Fruit fly (Drosophila melanogaster) whole organism, embryonic: ENCODE results near the gene UQCR-6.4L.

Experiments
- Abd-B ChIP-seq: fragments of 200-800 bp; sonication (Bioruptor generic); optimal IDR thresholded peaks from 2 replicates; lab custom pipeline; 2018; ENCODE audit warnings: missing biosample characterization, mild to moderate bottlenecking, missing genetic modification characterization, moderate library complexity
- B-H2 ChIP-seq: fragments of 200-800 bp; sonication (Bioruptor generic); optimal IDR thresholded peaks from 2 replicates; lab custom pipeline; 2018; ENCODE audit warnings: missing biosample characterization, mild to moderate bottlenecking, missing genetic modification characterization
- Bteb2 ChIP-seq: fragments of 200-800 bp; sonication (Bioruptor generic); optimal IDR thresholded peaks from 2 replicates; lab custom pipeline; 2016; ENCODE audit warnings: missing biosample characterization, missing genetic modification characterization
- CG10147 ChIP-seq: fragments of 200-800 bp; sonication (Bioruptor generic); optimal IDR thresholded peaks from 2 replicates; lab custom pipeline; 2019; ENCODE audit warnings: missing biosample characterization, mild to moderate bottlenecking, missing genetic modification characterization, moderate library complexity
- CG10979 ChIP-seq: fragments of 200-800 bp; sonication (Bioruptor generic); optimal IDR thresholded peaks from 2 replicates; lab custom pipeline; 2018; ENCODE audit warnings: missing biosample characterization, mild to moderate bottlenecking, missing genetic modification characterization, moderate library complexity
- CG11398 ChIP-seq: fragments of 200-800 bp; sonication (Bioruptor generic); optimal IDR thresholded peaks from 2 replicates; lab custom pipeline; 2016; ENCODE audit warnings: missing biosample characterization, missing genetic modification characterization
- CG1233 ChIP-seq: fragments of 200-800 bp; sonication (Bioruptor generic); optimal IDR thresholded peaks from 4 replicates; lab custom pipeline; 2018; ENCODE audit warnings: missing biosample characterization, mild to moderate bottlenecking, missing genetic modification characterization
- CG12391 ChIP-seq: fragments of 200-800 bp; sonication (Bioruptor generic); optimal IDR thresholded peaks from 3 replicates; lab custom pipeline; 2018; ENCODE audit warnings: missing biosample characterization, mild to moderate bottlenecking, missing genetic modification characterization, moderate library complexity
- CG14710 ChIP-seq: fragments of 200-800 bp; sonication (Bioruptor generic); optimal IDR thresholded peaks from 3 replicates; lab custom pipeline; 2019; ENCODE audit warnings: missing biosample characterization, mild to moderate bottlenecking, missing genetic modification characterization, moderate library complexity
- CG15269 ChIP-seq: fragments of 200-800 bp; sonication (Bioruptor generic); optimal IDR thresholded peaks from 2 replicates; lab custom pipeline; 2018; ENCODE audit warnings: missing biosample characterization, mild to moderate bottlenecking, missing genetic modification characterization, moderate library complexity
- CG15514 ChIP-seq: fragments of 200-800 bp; sonication (Bioruptor generic); optimal IDR thresholded peaks from 3 replicates; lab custom pipeline; 2017; ENCODE audit warnings: missing biosample characterization, missing genetic modification characterization, mild to moderate bottlenecking, moderate library complexity, missing genetic modification reagents
- CG1603 ChIP-seq: fragments of 200-800 bp; sonication (Bioruptor generic); optimal IDR thresholded peaks from 2 replicates; lab custom pipeline; 2019; ENCODE audit warnings: missing biosample characterization, mild to moderate bottlenecking, missing genetic modification characterization, moderate library complexity
- CG18619 ChIP-seq: fragments of 200-800 bp; sonication (Bioruptor generic); optimal IDR thresholded peaks from 3 replicates; lab custom pipeline; 2017; ENCODE audit warnings: missing biosample characterization, mild to moderate bottlenecking, missing genetic modification characterization
- CG2116 ChIP-seq: fragments of 200-800 bp; sonication (Bioruptor generic); optimal IDR thresholded peaks from 3 replicates; lab custom pipeline; 2018; ENCODE audit warnings: missing biosample characterization, mild to moderate bottlenecking, missing genetic modification characterization
- CG2199 ChIP-seq: fragments of 200-800 bp; sonication (Bioruptor generic); IDR thresholded peaks from 3 replicates; pipeline ENCODE4 v1.3.6; 2022; ENCODE audit warnings: missing biosample characterization, missing genetic modification characterization
- CG5180 ChIP-seq: fragments of 200-800 bp; sonication (Bioruptor generic); optimal IDR thresholded peaks from 3 replicates; lab custom pipeline; 2017; ENCODE audit warnings: missing biosample characterization, missing genetic modification characterization, mild to moderate bottlenecking, moderate library complexity, missing genetic modification reagents
- CG7271 ChIP-seq: fragments of 200-800 bp; sonication (Bioruptor generic); optimal IDR thresholded peaks from 2 replicates; lab custom pipeline; 2018; ENCODE audit warnings: missing biosample characterization, mild to moderate bottlenecking, missing genetic modification characterization, moderate library complexity
- CG8290 ChIP-seq, 3 experiments: fragments of 200-800 bp; sonication (Bioruptor generic); optimal IDR thresholded peaks; 2 replicates each; lab custom pipeline; 2016 to 2019; ENCODE audit warnings: missing biosample characterization in 3 of 3, missing genetic modification characterization in 3 of 3, mild to moderate bottlenecking in 2 of 3, moderate library complexity in 1 of 3
- CG8388 ChIP-seq: fragments of 200-800 bp; sonication (Bioruptor generic); optimal IDR thresholded peaks from 2 replicates; lab custom pipeline; 2019; ENCODE audit warnings: missing biosample characterization, mild to moderate bottlenecking, missing genetic modification characterization, moderate library complexity
- CG9437 ChIP-seq: fragments of 200-800 bp; sonication (Bioruptor generic); optimal IDR thresholded peaks from 2 replicates; lab custom pipeline; 2018; ENCODE audit warnings: missing biosample characterization, mild to moderate bottlenecking, missing genetic modification characterization
- CTCF ChIP-seq: fragments of 200-800 bp; sonication (Bioruptor generic); optimal IDR thresholded peaks from 2 replicates; lab custom pipeline; 2017; ENCODE audit warnings: missing biosample characterization, mild to moderate bottlenecking, missing genetic modification characterization, moderate library complexity
- CoRest ChIP-seq: fragments of 200-800 bp; sonication (Bioruptor generic); optimal IDR thresholded peaks from 3 replicates; lab custom pipeline; 2018; ENCODE audit warnings: missing biosample characterization, mild to moderate bottlenecking, missing genetic modification characterization, moderate library complexity
- D19B ChIP-seq: fragments of 200-800 bp; sonication (Bioruptor generic); optimal IDR thresholded peaks from 2 replicates; lab custom pipeline; 2017; ENCODE audit warnings: missing biosample characterization, mild to moderate bottlenecking, missing genetic modification characterization
- Dp ChIP-seq: fragments of 200-800 bp; sonication (Bioruptor generic); optimal IDR thresholded peaks from 2 replicates; lab custom pipeline; 2018; ENCODE audit warnings: missing biosample characterization, mild to moderate bottlenecking, missing genetic modification characterization, moderate library complexity
- Eip74EF ChIP-seq, 2 experiments: fragments of 200-800 bp in 1 of 2; fragments of >200 bp in 1 of 2; sonication (Bioruptor generic) in 1 of 2; optimal IDR thresholded peaks; 2 replicates each; lab custom pipeline; 2017 to 2019; ENCODE audit warnings: missing biosample characterization in 2 of 2, missing genetic modification characterization in 2 of 2, mild to moderate bottlenecking in 1 of 2, moderate library complexity in 1 of 2
- Ets65A ChIP-seq: fragments of 200-800 bp; sonication (Bioruptor generic); peaks from one replicate; lab custom pipeline; 2016; ENCODE audit warnings: missing biosample characterization, missing genetic modification characterization
- Fer3 ChIP-seq: fragments of 200-800 bp; sonication (Bioruptor generic); optimal IDR thresholded peaks from 2 replicates; lab custom pipeline; 2018; ENCODE audit warnings: missing biosample characterization, mild to moderate bottlenecking, missing genetic modification characterization, moderate library complexity
- HmgZ ChIP-seq: fragments of 200-800 bp; sonication (Bioruptor generic); optimal IDR thresholded peaks from 2 replicates; lab custom pipeline; 2018; ENCODE audit warnings: missing biosample characterization, mild to moderate bottlenecking, missing genetic modification characterization
- Hsf ChIP-seq: fragments of 200-800 bp; sonication (Bioruptor generic); optimal IDR thresholded peaks from 3 replicates; lab custom pipeline; 2016; ENCODE audit warnings: missing biosample characterization, missing genetic modification characterization
- Max ChIP-seq: fragments of 200-800 bp; sonication (Bioruptor generic); optimal IDR thresholded peaks from 2 replicates; lab custom pipeline; 2016; ENCODE audit warnings: missing biosample characterization, mild to moderate bottlenecking, missing genetic modification characterization
- Meics ChIP-seq: fragments of 200-800 bp; sonication (Bioruptor generic); optimal IDR thresholded peaks from 2 replicates; lab custom pipeline; 2017; ENCODE audit warnings: missing biosample characterization, mild to moderate bottlenecking, missing genetic modification characterization
- PHDP ChIP-seq: fragments of 200-800 bp; sonication (Bioruptor generic); optimal IDR thresholded peaks from 3 replicates; lab custom pipeline; 2018; ENCODE audit warnings: missing biosample characterization, mild to moderate bottlenecking, missing genetic modification characterization, moderate library complexity
- Sox102F ChIP-seq: fragments of 200-800 bp; sonication (Bioruptor generic); optimal IDR thresholded peaks from 2 replicates; lab custom pipeline; 2018; ENCODE audit warnings: missing biosample characterization, mild to moderate bottlenecking, missing genetic modification characterization, moderate library complexity
- Xbp1 ChIP-seq: fragments of 200-800 bp; sonication (Bioruptor generic); optimal IDR thresholded peaks from 3 replicates; lab custom pipeline; 2016; ENCODE audit warnings: missing biosample characterization, mild to moderate bottlenecking, missing genetic modification characterization
- ab ChIP-seq: fragments of 200-800 bp; sonication (Bioruptor generic); optimal IDR thresholded peaks from 2 replicates; lab custom pipeline; 2016; ENCODE audit warnings: missing biosample characterization, missing genetic modification characterization
- crol ChIP-seq: fragments of 200-800 bp; sonication (Bioruptor generic); IDR thresholded peaks from 2 replicates; pipeline ENCODE4 v1.3.6; 2022; ENCODE audit warnings: missing biosample characterization, missing genetic modification characterization
- dmrt11E ChIP-seq: fragments of 200-800 bp; sonication (Bioruptor generic); optimal IDR thresholded peaks from 3 replicates; lab custom pipeline; 2018; ENCODE audit warnings: missing biosample characterization, mild to moderate bottlenecking, missing genetic modification characterization, moderate library complexity
- exex ChIP-seq: fragments of 200-800 bp; sonication (Bioruptor generic); optimal IDR thresholded peaks from 4 replicates; lab custom pipeline; 2018; ENCODE audit warnings: missing biosample characterization, mild to moderate bottlenecking, missing genetic modification characterization, moderate library complexity
- grn ChIP-seq: fragments of 200-800 bp; sonication (Bioruptor generic); optimal IDR thresholded peaks from 3 replicates; lab custom pipeline; 2017; ENCODE audit warnings: missing biosample characterization, missing genetic modification characterization
- ind ChIP-seq: fragments of 200-800 bp; sonication (Bioruptor generic); optimal IDR thresholded peaks from 3 replicates; lab custom pipeline; 2016; ENCODE audit warnings: missing biosample characterization, missing genetic modification characterization
- lmd ChIP-seq: fragments of 200-800 bp; sonication (Bioruptor generic); IDR thresholded peaks from 2 replicates; pipeline ENCODE4 v1.3.6; 2022; ENCODE audit warnings: missing biosample characterization, missing genetic modification characterization
- phol ChIP-seq: fragments of 200-800 bp; sonication (Bioruptor generic); optimal IDR thresholded peaks from 3 replicates; lab custom pipeline; 2018; ENCODE audit warnings: missing biosample characterization, mild to moderate bottlenecking, missing genetic modification characterization, moderate library complexity
- sd ChIP-seq: fragments of 200-800 bp; sonication (Bioruptor generic); optimal IDR thresholded peaks from 3 replicates; lab custom pipeline; 2018; ENCODE audit warnings: missing biosample characterization, mild to moderate bottlenecking, missing genetic modification characterization, moderate library complexity
- ssp ChIP-seq: fragments of 200-800 bp; sonication (Bioruptor generic); IDR thresholded peaks from 2 replicates; pipeline ENCODE4 v1.3.6; 2022; ENCODE audit warnings: missing biosample characterization, missing genetic modification characterization
- stwl ChIP-seq: fragments of 200-800 bp; sonication (Bioruptor generic); optimal IDR thresholded peaks from 3 replicates; lab custom pipeline; 2018; ENCODE audit warnings: missing biosample characterization, mild to moderate bottlenecking, missing genetic modification characterization, moderate library complexity
- tin ChIP-seq: fragments of 200-800 bp; sonication (Bioruptor generic); optimal IDR thresholded peaks from 3 replicates; lab custom pipeline; 2016; ENCODE audit warnings: missing biosample characterization, missing genetic modification characterization
- trem ChIP-seq: fragments of 200-800 bp; optimal IDR thresholded peaks from 3 replicates; lab custom pipeline; 2019; ENCODE audit warnings: missing biosample characterization, mild to moderate bottlenecking, missing genetic modification characterization, moderate library complexity

UQCR-6.4L gene

DNA sequence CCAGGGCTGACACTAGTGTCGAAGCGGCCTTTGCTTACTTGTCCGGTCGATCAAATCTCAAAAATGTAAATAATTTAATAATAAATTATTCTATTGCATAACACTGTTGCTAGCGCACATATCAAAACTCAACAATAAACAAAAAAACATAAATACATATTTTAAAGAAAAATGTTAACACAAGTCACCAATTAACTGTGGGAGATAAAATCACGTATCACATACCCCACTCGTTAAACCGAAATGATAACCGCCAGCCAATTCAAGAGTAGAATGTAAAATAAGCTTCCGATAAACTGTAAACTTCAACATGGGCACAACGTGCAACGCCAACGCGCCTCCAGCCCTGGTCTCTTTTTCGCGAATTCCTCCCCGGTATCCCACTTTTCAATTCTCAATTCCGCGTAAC lies 36.2 kb downstream of the UQCR-6.4L start, which contains the start of gene Arts (continued):
- TF ChIP-seq Max (GFP tag; lab: Kevin White, UChicago) (peak; percentile 54), PHDP (peak; percentile 25), CG8290 (GFP tag; optimal IDR thresholded peaks at IDR 0.05; lab: Kevin White, UChicago) (no peak), CG8290 (tag; optimal IDR thresholded peaks at IDR 0.05; lab: Kevin White, UChicago) (peak in 1 of 2 experiments; percentile 32), CG18619 (no peak), exex (tag; lab: Kevin White, UChicago) (peak; percentile 32), CG9437 (peak; percentile 20), trem (tag; lab: Kevin White, UChicago) (peak; percentile 53), CG5180 (no peak), Dp (GFP tag; lab: Kevin White, UChicago) (peak; percentile 58), CG11398 (GFP tag; lab: Kevin White, UChicago) (no peak), D19B (GFP tag; lab: Kevin White, UChicago) (peak; percentile 44), CG8388 (peak; percentile 14), phol (peak; percentile 81), ssp (GFP tag; lab: Robert Waterston, UW) (no peak), dmrt11E (tag; lab: Kevin White, UChicago) (peak; percentile 49), CTCF (GFP tag; lab: Kevin White, UChicago) (peak; percentile 67), crol (GFP tag; lab: Robert Waterston, UW) (no peak), Abd-B (GFP tag; lab: Kevin White, UChicago) (peak; percentile 27), Eip74EF (GFP tag; optimal IDR thresholded peaks at IDR 0.05; lab: Kevin White, UChicago) (no peak), Ets65A (GFP tag; lab: Kevin White, UChicago) (peak; percentile 68), grn (GFP tag; lab: Kevin White, UChicago) (peak; percentile 29), tin (GFP tag; lab: Kevin White, UChicago) (peak; percentile 8), CG14710 (tag; lab: Kevin White, UChicago) (peak; percentile 51), CG7271 (no peak), Xbp1 (GFP tag; lab: Kevin White, UChicago) (peak; percentile 33), Fer3 (peak; percentile 26), CoRest (tag; lab: Kevin White, UChicago) (peak; percentile 36), Meics (GFP tag; lab: Kevin White, UChicago) (peak; percentile 15), CG12391 (tag; lab: Kevin White, UChicago) (peak; percentile 39), CG15514 (GFP tag; lab: Kevin White, UChicago) (peak; percentile 49), CG2199 (GFP tag; lab: Robert Waterston, UW) (no peak), stwl (tag; lab: Kevin White, UChicago) (peak; percentile 12), Hsf (GFP tag; lab: Kevin White, UChicago) (peak; percentile 20), CG15269 (tag; lab: Kevin White, UChicago) (peak; percentile 31), sd (tag; lab: Kevin White, UChicago) (peak; percentile 48), CG2116 (GFP tag; lab: Kevin White, UChicago) (peak; percentile 48), CG10979 (tag; lab: Kevin White, UChicago) (peak; percentile 39), Bteb2 (GFP tag; lab: Kevin White, UChicago) (no peak), ab (GFP tag; lab: Kevin White, UChicago) (no peak), Sox102F (peak; percentile 15), CG1233 (GFP tag; lab: Kevin White, UChicago) (peak; percentile 9), lmd (GFP tag; lab: Robert Waterston, UW) (no peak), ind (GFP tag; lab: Kevin White, UChicago) (peak; percentile 4), B-H2 (GFP tag; lab: Kevin White, UChicago) (peak; percentile 20), HmgZ (tag; lab: Kevin White, UChicago) (peak; percentile 20), CG1603 (tag; lab: Kevin White, UChicago) (peak; percentile 18), CG10147 (GFP tag; lab: Kevin White, UChicago) (peak; percentile 43)
